Fruit fly (Drosophila melanogaster) whole organism, prepupa: ENCODE measurements around the gene Art9.

Experiments
- CG34406 ChIP-seq: fragments of 200-800 bp; sonication (Bioruptor generic); optimal IDR thresholded peaks from 3 replicates; lab custom pipeline; 2016; ENCODE audit warnings: missing biosample characterization, missing genetic modification characterization
- CG6808 ChIP-seq: fragments of 200-800 bp; sonication (Bioruptor generic); optimal IDR thresholded peaks from 3 replicates; lab custom pipeline; 2017; ENCODE audit warnings: missing biosample characterization, missing genetic modification characterization, mild to moderate bottlenecking, moderate library complexity, missing genetic modification reagents
- CG8119 ChIP-seq: fragments of 200-800 bp; sonication (Bioruptor generic); IDR thresholded peaks from 3 replicates; pipeline ENCODE4 v1.3.6; 2022; ENCODE audit warnings: missing biosample characterization, missing genetic modification characterization
- CG9139 ChIP-seq: fragments of 200-800 bp; sonication (Bioruptor generic); optimal IDR thresholded peaks from 3 replicates; lab custom pipeline; 2017; ENCODE audit warnings: missing biosample characterization, mild to moderate bottlenecking, missing genetic modification characterization
- Eip93F ChIP-seq: fragments of 200-800 bp; sonication (Bioruptor generic); optimal IDR thresholded peaks from 2 replicates; lab custom pipeline; 2016; ENCODE audit warnings: missing biosample characterization, mild to moderate bottlenecking, missing genetic modification characterization
- Sox15 ChIP-seq: fragments of 200-800 bp; sonication (Bioruptor generic); optimal IDR thresholded peaks from 3 replicates; lab custom pipeline; 2016; ENCODE audit warnings: missing biosample characterization, missing genetic modification characterization
- acj6 ChIP-seq: fragments of 200-800 bp; sonication (Bioruptor generic); optimal IDR thresholded peaks from 3 replicates; lab custom pipeline; 2016; ENCODE audit warnings: missing biosample characterization, missing genetic modification characterization
- fd59A ChIP-seq: fragments of 200-800 bp; sonication (Bioruptor generic); optimal IDR thresholded peaks from 2 replicates; lab custom pipeline; 2017; ENCODE audit warnings: missing biosample characterization, mild to moderate bottlenecking, missing genetic modification characterization, missing genetic modification reagents

dm6 chr3R:13927543-13927942, 15.7 kb downstream of the Art9 start:
- TF ChIP-seq acj6: no peak
- no peak for TF ChIP-seq fd59A (GFP tag; lab: Kevin White, UChicago)
- no peak for TF ChIP-seq Eip93F (GFP tag; lab: Kevin White, UChicago)
- no peak for TF ChIP-seq CG34406 (GFP tag; lab: Kevin White, UChicago)
- TF ChIP-seq Sox15 (GFP tag; lab: Kevin White, UChicago): no peak
- TF ChIP-seq CG6808 (GFP tag; lab: Kevin White, UChicago): no peak
- no peak for TF ChIP-seq CG8119 (GFP tag; lab: Robert Waterston, UW)
- TF ChIP-seq CG9139 (GFP tag; lab: Kevin White, UChicago): no peak
